Fruit fly (Drosophila melanogaster) S2 (cell line): ENCODE data around the gene CG17107.

Source experiments
- CG8478 ChIP-seq: fragments of >200 bp; optimal IDR thresholded peaks from 2 replicates; lab custom pipeline; 2018
- CTCF ChIP-seq, 2 experiments: fragments of >200 bp; optimal IDR thresholded peaks; 2 replicates each; lab custom pipeline; 2018

dm6 chr2L:10711221-10711620 is 29.5 kb downstream of the CG17107 start:
- no peak for TF ChIP-seq CG8478 (lab: Kevin White, UChicago)
- no peak for TF ChIP-seq CTCF (optimal IDR thresholded peaks at IDR 0.05; lab: Kevin White, UChicago)
